Worm (Caenorhabditis elegans) whole organism, L3 larva: Measurements from ENCODE around the gene sid-2.

ENCODE experiments used
- ZK546.5 ChIP-seq: sonication (generic microtip); optimal IDR thresholded peaks from 2 replicates; lab custom pipeline; 2017; ENCODE audit warnings: missing biosample characterization, missing genetic modification characterization
- fkh-2 ChIP-seq: fragments of 150-350 bp; optimal IDR thresholded peaks from 2 replicates; lab custom pipeline; 2014; ENCODE audit warnings: missing biosample characterization, missing genetic modification reagents, missing genetic modification characterization
- zag-1 ChIP-seq: fragments of 150-350 bp; optimal IDR thresholded peaks from 2 replicates; lab custom pipeline; 2014; ENCODE audit warnings: missing biosample characterization, missing genetic modification characterization

DNA sequence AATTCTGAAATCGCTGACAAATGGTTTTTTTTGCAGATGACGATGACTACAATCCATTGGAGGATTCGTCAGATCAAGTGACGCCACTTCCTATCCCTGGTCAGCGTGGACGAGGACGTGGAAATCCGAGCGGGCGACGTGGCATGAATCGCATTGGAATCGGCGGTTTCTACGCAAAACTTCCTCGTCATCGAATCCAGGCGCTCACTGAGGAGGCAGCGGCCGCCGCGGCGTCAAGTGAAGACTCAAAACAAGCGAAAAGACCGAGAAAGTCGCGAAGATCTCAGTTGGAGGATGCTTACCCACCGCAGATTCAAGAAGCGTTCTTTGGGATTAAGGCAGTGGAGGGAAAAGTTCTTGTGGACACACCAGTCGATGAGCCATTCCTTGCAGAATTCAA lies 30.7 kb upstream of the sid-2 start:
- TF ChIP-seq ZK546.5 (no peak), fkh-2 (tag; lab: Kevin White, UChicago) (no peak), zag-1 (tag; lab: Kevin White, UChicago) (no peak)
